Fruit fly (Drosophila melanogaster): ENCODE measurements around the gene NetA.

The NetA gene

dm6 chrX:14679189-14679588 lies 25.5 kb upstream of the NetA start, which contains the start of gene CG5321:
TSS of gene CG5321 (plus strand) at chrX:14679568.
- TF ChIP-seq CG32264 (GFP tag; optimal IDR thresholded peaks at IDR 0.05) (no peak), dl (GFP tag; optimal IDR thresholded peaks at IDR 0.05; ENCODE audit: insufficient read depth in 1 of 2, partially characterized antibody in 2 of 2) (no peak), Hnf4 (GFP tag; optimal IDR thresholded peaks at IDR 0.05) (peak; percentile 32), Sp1 (GFP tag; optimal IDR thresholded peaks at IDR 0.05) (no peak), dsf (GFP tag; optimal IDR thresholded peaks at IDR 0.05; ENCODE audit: borderline replicate concordance) (no peak), CG9705 (GFP tag; optimal IDR thresholded peaks at IDR 0.05) (no peak), lola (GFP tag; optimal IDR thresholded peaks at IDR 0.05) (no peak), N (GFP tag; optimal IDR thresholded peaks at IDR 0.05) (no peak), fru (GFP tag; optimal IDR thresholded peaks at IDR 0.05) (no peak), Jra (GFP tag; optimal IDR thresholded peaks at IDR 0.05) (no peak), pan (optimal IDR thresholded peaks at IDR 0.05) (no peak), rgr (GFP tag; optimal IDR thresholded peaks at IDR 0.05) (peak; percentile 12), OdsH (GFP tag; optimal IDR thresholded peaks at IDR 0.05) (no peak), HLH106 (tag; optimal IDR thresholded peaks at IDR 0.05) (no peak), woc (GFP tag; optimal IDR thresholded peaks at IDR 0.05) (no peak), h (GFP tag; optimal IDR thresholded peaks at IDR 0.05) (peak; percentile 35), sage (GFP tag; optimal IDR thresholded peaks at IDR 0.05) (no peak), Dfd (GFP tag; optimal IDR thresholded peaks at IDR 0.05) (no peak), tai (GFP tag; optimal IDR thresholded peaks at IDR 0.05) (no peak), foxo (GFP tag; optimal IDR thresholded peaks at IDR 0.05) (no peak), Hr83 (GFP tag; optimal IDR thresholded peaks at IDR 0.05; ENCODE audit: poor library complexity, severe bottlenecking) (no peak), brk (GFP tag; optimal IDR thresholded peaks at IDR 0.05) (no peak), CrebA (GFP tag; optimal IDR thresholded peaks at IDR 0.05; ENCODE audit: borderline replicate concordance) (no peak), Abd-B (GFP tag; optimal IDR thresholded peaks at IDR 0.05) (no peak)

- TF ChIP-seq N (GFP tag; optimal IDR thresholded peaks at IDR 0.05) (no peak), rgr (GFP tag; optimal IDR thresholded peaks at IDR 0.05) (no peak), jim (GFP tag; optimal IDR thresholded peaks at IDR 0.05) (no peak), dmrt93B (GFP tag; optimal IDR thresholded peaks at IDR 0.05) (no peak), Mio (GFP tag; optimal IDR thresholded peaks at IDR 0.05) (no peak), Dfd (GFP tag; optimal IDR thresholded peaks at IDR 0.05) (no peak), sv (GFP tag; optimal IDR thresholded peaks at IDR 0.05) (no peak), dl (GFP tag; optimal IDR thresholded peaks at IDR 0.05; ENCODE audit: insufficient read depth in 1 of 2, partially characterized antibody in 2 of 2) (no peak), Rel (GFP tag; optimal IDR thresholded peaks at IDR 0.05) (no peak), Rel (tag; optimal IDR thresholded peaks at IDR 0.05) (no peak), CG32264 (GFP tag; optimal IDR thresholded peaks at IDR 0.05) (no peak), Dif (GFP tag; optimal IDR thresholded peaks at IDR 0.05; ENCODE audit: partially characterized antibody) (no peak), HLH106 (tag; optimal IDR thresholded peaks at IDR 0.05) (peak; percentile 41), Hnf4 (GFP tag; optimal IDR thresholded peaks at IDR 0.05) (peak; percentile 8), psq (GFP tag; optimal IDR thresholded peaks at IDR 0.05) (no peak), Hr78 (GFP tag; optimal IDR thresholded peaks at IDR 0.05) (no peak), GATAd (GFP tag; optimal IDR thresholded peaks at IDR 0.05) (no peak), pan (optimal IDR thresholded peaks at IDR 0.05) (no peak), fru (GFP tag; optimal IDR thresholded peaks at IDR 0.05) (peak; percentile 27), lola (GFP tag; optimal IDR thresholded peaks at IDR 0.05) (no peak), h (GFP tag; optimal IDR thresholded peaks at IDR 0.05) (peak; percentile 31), foxo (GFP tag; optimal IDR thresholded peaks at IDR 0.05) (peak in 1 of 2 experiments; percentile 42), Hr83 (GFP tag; optimal IDR thresholded peaks at IDR 0.05; ENCODE audit: poor library complexity, severe bottlenecking) (no peak), tai (GFP tag; optimal IDR thresholded peaks at IDR 0.05) (no peak), CG9705 (GFP tag; optimal IDR thresholded peaks at IDR 0.05) (no peak), CrebA (GFP tag; optimal IDR thresholded peaks at IDR 0.05; ENCODE audit: borderline replicate concordance) (no peak), Sp1 (GFP tag; optimal IDR thresholded peaks at IDR 0.05) (peak; percentile 30), ey (GFP tag; optimal IDR thresholded peaks at IDR 0.05) (no peak), woc (GFP tag; optimal IDR thresholded peaks at IDR 0.05) (no peak)
Measured at dm6 chrX:14678128-14678527, 24.4 kb upstream of the NetA start.

- TF ChIP-seq dl (GFP tag; optimal IDR thresholded peaks at IDR 0.05; ENCODE audit: insufficient read depth in 1 of 2, partially characterized antibody in 2 of 2) (no peak), foxo (GFP tag; optimal IDR thresholded peaks at IDR 0.05) (peak in 1 of 2 experiments; percentile 14)
Measured at dm6 chrX:14669233-14669632, 15.5 kb upstream of the NetA start.
